Worm (Caenorhabditis elegans) whole organism, L1 larva: ENCODE data around the gene C05E4.15.
A peak's percentile ranks its signal among the peaks of the same experiment; 100 is the strongest.

Experiments used
- C04F5.9 ChIP-seq: sonication (generic microtip); optimal IDR thresholded peaks from 2 replicates; lab custom pipeline; 2016; ENCODE audit warnings: missing genetic modification characterization, missing compliant biosample characterization
- C16A3.4 ChIP-seq: fragments of 150-350 bp; optimal IDR thresholded peaks from 2 replicates; lab custom pipeline; 2014; ENCODE audit warnings: missing biosample characterization, missing genetic modification characterization
- alr-1 ChIP-seq: fragments of 200-800 bp; sonication (Bioruptor generic); optimal IDR thresholded peaks from 2 replicates; lab custom pipeline; 2018; ENCODE audit warnings: borderline replicate concordance, mild to moderate bottlenecking, missing genetic modification characterization, missing compliant biosample characterization
- aly-2 ChIP-seq: fragments of 150-350 bp; optimal IDR thresholded peaks from 2 replicates; lab custom pipeline; 2014; ENCODE audit warnings: missing biosample characterization, missing genetic modification characterization
- ama-1 ChIP-seq: fragments of 150-350 bp; optimal IDR thresholded peaks from 2 replicates; lab custom pipeline; 2014
- blmp-1 ChIP-seq: fragments of 150-350 bp; optimal IDR thresholded peaks from 2 replicates; lab custom pipeline; 2014; ENCODE audit warnings: missing biosample characterization, missing genetic modification characterization
- ceh-82 ChIP-seq, 3 experiments: fragments of 150-350 bp in 1 of 3; sonication (generic microtip) in 2 of 3; optimal IDR thresholded peaks; 2 replicates each; lab custom pipeline; 2014 to 2017; ENCODE audit warnings: missing biosample characterization in 3 of 3, missing genetic modification characterization in 3 of 3
- ceh-88 ChIP-seq: fragments of 200-800 bp; sonication (Bioruptor generic); IDR thresholded peaks from 2 replicates; pipeline ENCODE4 v1.3.6; 2022; ENCODE audit warnings: missing genetic modification characterization, missing compliant biosample characterization
- dsc-1 ChIP-seq: sonication (generic microtip); optimal IDR thresholded peaks from 2 replicates; lab custom pipeline; 2016; ENCODE audit warnings: mild to moderate bottlenecking, missing genetic modification characterization, missing compliant biosample characterization
- egl-13 ChIP-seq: sonication (generic microtip); optimal IDR thresholded peaks from 2 replicates; lab custom pipeline; 2016; ENCODE audit warnings: missing genotype, missing genetic modification reagents, missing genetic modification characterization, missing compliant biosample characterization
- egl-27 ChIP-seq, 2 experiments: fragments of 150-350 bp in 1 of 2; sonication (generic microtip); optimal IDR thresholded peaks; 3 replicates each; lab custom pipeline; 2017 to 2018; ENCODE audit warnings: missing biosample characterization in 2 of 2, missing genetic modification characterization in 2 of 2, missing genetic modification reagents in 2 of 2
- elt-2 ChIP-seq: sonication (generic microtip); optimal IDR thresholded peaks from 2 replicates; lab custom pipeline; 2016; ENCODE audit warnings: missing genetic modification characterization, mild to moderate bottlenecking, inconsistent platforms, missing compliant biosample characterization, missing genetic modification reagents
- elt-3 ChIP-seq, 6 experiments: fragments of 150-350 bp in 1 of 6; sonication (generic microtip); optimal IDR thresholded peaks; 2 replicates each; lab custom pipeline; 2017 to 2018; ENCODE audit warnings: missing biosample characterization in 6 of 6, missing genetic modification characterization in 6 of 6, inconsistent platforms in 1 of 6
- fos-1 ChIP-seq: fragments of 150-350 bp; optimal IDR thresholded peaks from 2 replicates; lab custom pipeline; 2014; ENCODE audit warnings: missing biosample characterization, missing genetic modification characterization
- grh-1 ChIP-seq: fragments of 200-800 bp; sonication (Bioruptor generic); IDR thresholded peaks from 2 replicates; pipeline ENCODE4 v1.3.6; 2022; ENCODE audit warnings: missing genetic modification reagents, missing genetic modification characterization, missing compliant biosample characterization
- hlh-4 ChIP-seq: sonication (generic microtip); optimal IDR thresholded peaks from 2 replicates; lab custom pipeline; 2016; ENCODE audit warnings: mild to moderate bottlenecking, missing genetic modification characterization, missing compliant biosample characterization
- hpl-2 ChIP-seq: fragments of 150-350 bp; optimal IDR thresholded peaks from 2 replicates; lab custom pipeline; 2014; ENCODE audit warnings: missing biosample characterization, missing genetic modification reagents, missing genetic modification characterization
- irx-1 ChIP-seq: sonication (generic microtip); optimal IDR thresholded peaks from 2 replicates; lab custom pipeline; 2016; ENCODE audit warnings: missing genetic modification characterization, missing compliant biosample characterization
- isw-1 ChIP-seq: fragments of 200-800 bp; sonication (Bioruptor generic); IDR thresholded peaks from 2 replicates; pipeline ENCODE4 v1.3.6; 2022; ENCODE audit warnings: missing genetic modification characterization, missing compliant biosample characterization
- jun-1 ChIP-seq: fragments of 150-350 bp; optimal IDR thresholded peaks from 2 replicates; lab custom pipeline; 2014; ENCODE audit warnings: missing biosample characterization, missing genetic modification reagents, missing genetic modification characterization
- lin-14 ChIP-seq: fragments of 200-800 bp; sonication (Bioruptor generic); optimal IDR thresholded peaks from 2 replicates; lab custom pipeline; 2018; ENCODE audit warnings: mild to moderate bottlenecking, missing genetic modification characterization, moderate library complexity, missing compliant biosample characterization
- lin-15B ChIP-seq: fragments of 150-350 bp; sonication (generic microtip); optimal IDR thresholded peaks from 3 replicates; lab custom pipeline; 2014; ENCODE audit warnings: missing biosample characterization, missing genetic modification characterization
- lin-35 ChIP-seq, 2 experiments: fragments of 150-350 bp; optimal IDR thresholded peaks; 2 replicates each; lab custom pipeline; 2014; ENCODE audit warnings: missing biosample characterization in 2 of 2, missing genetic modification characterization in 2 of 2, missing genetic modification reagents in 2 of 2
- lin-39 ChIP-seq: fragments of 150-350 bp; optimal IDR thresholded peaks from 2 replicates; lab custom pipeline; 2014; ENCODE audit warnings: missing biosample characterization, missing genetic modification reagents, missing genetic modification characterization
- lir-3 ChIP-seq: sonication (generic microtip); optimal IDR thresholded peaks from 2 replicates; lab custom pipeline; 2016; ENCODE audit warnings: mild to moderate bottlenecking, missing genetic modification characterization, moderate library complexity, missing compliant biosample characterization; ENCODE audit not compliant: poor library complexity
- mdl-1 ChIP-seq, 2 experiments: fragments of 150-350 bp; optimal IDR thresholded peaks; 2 replicates each; lab custom pipeline; 2014 to 2017; ENCODE audit warnings: missing biosample characterization in 2 of 2, missing genetic modification characterization in 2 of 2, inconsistent platforms in 1 of 2
- mef-2 ChIP-seq: fragments of 150-350 bp; optimal IDR thresholded peaks from 2 replicates; lab custom pipeline; 2014; ENCODE audit warnings: missing biosample characterization, missing genetic modification characterization
- mep-1 ChIP-seq: fragments of 150-350 bp; optimal IDR thresholded peaks from 2 replicates; lab custom pipeline; 2014; ENCODE audit warnings: missing biosample characterization, missing genetic modification characterization
- nhr-11 ChIP-seq: fragments of 150-350 bp; optimal IDR thresholded peaks from 2 replicates; lab custom pipeline; 2014; ENCODE audit warnings: missing biosample characterization, missing genetic modification characterization
- nhr-12 ChIP-seq: sonication (generic microtip); optimal IDR thresholded peaks from 2 replicates; lab custom pipeline; 2017; ENCODE audit warnings: missing biosample characterization, missing genetic modification characterization
- nhr-19 ChIP-seq: fragments of 200-800 bp; sonication (Bioruptor generic); conservative IDR thresholded peaks from 2 replicates; pipeline ENCODE4 v1.3.6; 2022; ENCODE audit warnings: missing genetic modification characterization, missing compliant biosample characterization
- nhr-20 ChIP-seq: sonication (generic microtip); optimal IDR thresholded peaks from 2 replicates; lab custom pipeline; 2016; ENCODE audit warnings: mild to moderate bottlenecking, missing genetic modification characterization, missing compliant biosample characterization
- nhr-237 ChIP-seq: fragments of 150-350 bp; optimal IDR thresholded peaks from 2 replicates; lab custom pipeline; 2014; ENCODE audit warnings: missing biosample characterization, missing genetic modification characterization
- nhr-47 ChIP-seq: sonication (generic microtip); optimal IDR thresholded peaks from 2 replicates; lab custom pipeline; 2016; ENCODE audit warnings: mild to moderate bottlenecking, missing genetic modification characterization, moderate library complexity, missing compliant biosample characterization
- nhr-77 ChIP-seq: fragments of 150-350 bp; optimal IDR thresholded peaks from 2 replicates; lab custom pipeline; 2014; ENCODE audit warnings: missing biosample characterization, missing genetic modification characterization
- nhr-84 ChIP-seq: sonication (generic microtip); optimal IDR thresholded peaks from 2 replicates; lab custom pipeline; 2017; ENCODE audit warnings: missing biosample characterization, missing genetic modification characterization
- nhr-90 ChIP-seq: sonication (generic microtip); optimal IDR thresholded peaks from 2 replicates; lab custom pipeline; 2016; ENCODE audit warnings: mild to moderate bottlenecking, missing genetic modification characterization, missing compliant biosample characterization; ENCODE audit not compliant: poor library complexity
- pag-3 ChIP-seq: sonication (generic microtip); optimal IDR thresholded peaks from 2 replicates; lab custom pipeline; 2017; ENCODE audit warnings: missing genetic modification characterization, mild to moderate bottlenecking, missing compliant biosample characterization, antibody characterized with exemption, borderline replicate concordance; ENCODE audit not compliant: insufficient read depth
- rnt-1 ChIP-seq: sonication (generic microtip); optimal IDR thresholded peaks from 2 replicates; lab custom pipeline; 2016; ENCODE audit warnings: mild to moderate bottlenecking, missing genetic modification characterization, moderate library complexity, missing compliant biosample characterization
- snu-23 ChIP-seq: sonication (generic microtip); optimal IDR thresholded peaks from 2 replicates; lab custom pipeline; 2016; ENCODE audit warnings: missing genetic modification characterization, missing compliant biosample characterization
- sup-37 ChIP-seq: fragments of 200-800 bp; sonication (Bioruptor generic); optimal IDR thresholded peaks from 2 replicates; lab custom pipeline; 2018; ENCODE audit warnings: mild to moderate bottlenecking, missing genetic modification characterization, missing compliant biosample characterization
- swsn-7 ChIP-seq: sonication (generic microtip); optimal IDR thresholded peaks from 2 replicates; lab custom pipeline; 2016; ENCODE audit warnings: missing genetic modification characterization, missing compliant biosample characterization
- tbx-2 ChIP-seq: sonication (generic microtip); optimal IDR thresholded peaks from 2 replicates; lab custom pipeline; 2016; ENCODE audit warnings: missing genetic modification characterization, missing compliant biosample characterization
- unc-30 ChIP-seq: sonication (generic microtip); optimal IDR thresholded peaks from 2 replicates; lab custom pipeline; 2017; ENCODE audit warnings: missing biosample characterization, missing genetic modification characterization
- unc-86 ChIP-seq: sonication (generic microtip); optimal IDR thresholded peaks from 2 replicates; lab custom pipeline; 2016; ENCODE audit warnings: missing genetic modification characterization, missing compliant biosample characterization
- unc-98 ChIP-seq: fragments of 200-800 bp; sonication (Bioruptor generic); IDR thresholded peaks from 2 replicates; pipeline ENCODE4 v1.3.6; 2022; ENCODE audit warnings: missing genetic modification characterization, missing compliant biosample characterization
- zip-4 ChIP-seq: fragments of 200-800 bp; sonication (Bioruptor generic); optimal IDR thresholded peaks from 2 replicates; lab custom pipeline; 2018; ENCODE audit warnings: mild to moderate bottlenecking, missing genetic modification characterization, moderate library complexity, missing compliant biosample characterization
- ztf-11 ChIP-seq, 2 experiments: sonication (generic microtip); optimal IDR thresholded peaks; 2 replicates each; lab custom pipeline; 2016 to 2017; ENCODE audit warnings: missing genetic modification characterization in 2 of 2, missing biosample characterization in 1 of 2, missing compliant biosample characterization in 1 of 2
- ztf-4 ChIP-seq: fragments of 150-350 bp; optimal IDR thresholded peaks from 2 replicates; lab custom pipeline; 2014; ENCODE audit warnings: missing biosample characterization, missing genetic modification characterization

Gene C05E4.15

ce11 chrV:724470-724890 is 36.7 kb downstream of the C05E4.15 start (continued):
- TF ChIP-seq elt-2 (tag; lab: Kevin White, UChicago) (peak; percentile 8), isw-1 (GFP tag; lab: Robert Waterston, UW) (no peak), unc-98 (GFP tag; lab: Robert Waterston, UW) (no peak), ztf-4 (tag; lab: Kevin White, UChicago) (no peak), lin-35 (GFP tag; optimal IDR thresholded peaks at IDR 0.05; lab: Kevin White, UChicago) (no peak), nhr-77 (tag; lab: Kevin White, UChicago) (no peak), ztf-11 (tag; optimal IDR thresholded peaks at IDR 0.05; lab: Kevin White, UChicago) (no peak)

ce11 chrV:723895-724352 is 37.2 kb downstream of the C05E4.15 start, which contains the start of gene fbxb-72:
Gene fbxb-72 (minus strand): TSS chrV:723952.
- TF ChIP-seq C16A3.4 (tag; lab: Kevin White, UChicago), result peak; percentile 92
- no peak for TF ChIP-seq egl-27 (tag; optimal IDR thresholded peaks at IDR 0.05; lab: Kevin White, UChicago)
- TF ChIP-seq elt-3 (tag; optimal IDR thresholded peaks at IDR 0.05; lab: Kevin White, UChicago), result peak in 2 of 6 experiments; percentile 12 to 20
- peak; percentile 7 for TF ChIP-seq swsn-7 (tag; lab: Kevin White, UChicago)
- no peak for TF ChIP-seq nhr-12 (tag; lab: Kevin White, UChicago)
- no peak for TF ChIP-seq isw-1 (GFP tag; lab: Robert Waterston, UW)
- TF ChIP-seq ama-1 (lab: Kevin White, UChicago), result peak; percentile 89
- no peak for TF ChIP-seq nhr-237 (tag; lab: Kevin White, UChicago)
- TF ChIP-seq lin-15B (tag; lab: Kevin White, UChicago), result no peak
- TF ChIP-seq grh-1 (GFP tag; lab: Robert Waterston, UW), result no peak
- TF ChIP-seq tbx-2, result peak; percentile 69
- peak; percentile 71 for TF ChIP-seq lin-14 (GFP tag; lab: Kevin White, UChicago)
- peak; percentile 70 for TF ChIP-seq nhr-19 (GFP tag; lab: Robert Waterston, UW)
- peak; percentile 37 for TF ChIP-seq lin-39 (tag; lab: Kevin White, UChicago)
- no peak for TF ChIP-seq fos-1 (tag; lab: Kevin White, UChicago)
- peak; percentile 78 for TF ChIP-seq snu-23 (GFP tag; lab: Kevin White, UChicago)
- peak; percentile 17 for TF ChIP-seq nhr-11 (tag; lab: Kevin White, UChicago)
- TF ChIP-seq hpl-2 (GFP tag; lab: Kevin White, UChicago), result peak; percentile 75
- no peak for TF ChIP-seq mef-2
- TF ChIP-seq aly-2 (tag; lab: Kevin White, UChicago), result peak; percentile 100
- peak; percentile 59 for TF ChIP-seq nhr-84 (tag; lab: Kevin White, UChicago)
- TF ChIP-seq ztf-11 (tag; optimal IDR thresholded peaks at IDR 0.05; lab: Kevin White, UChicago), result peak in 1 of 2 experiments; percentile 5
- no peak for TF ChIP-seq unc-86 (tag; lab: Kevin White, UChicago)
- TF ChIP-seq pag-3 (tag; lab: Kevin White, UChicago), result no peak
- peak; percentile 38; the same call in 1 of the 2 replicates for TF ChIP-seq ceh-88
- no peak for TF ChIP-seq egl-13 (tag; lab: Kevin White, UChicago)
- TF ChIP-seq nhr-90 (tag; lab: Kevin White, UChicago), result peak; percentile 76
- TF ChIP-seq jun-1 (tag; lab: Kevin White, UChicago), result peak; percentile 48
- no peak for TF ChIP-seq dsc-1 (tag; lab: Kevin White, UChicago)
- no peak for TF ChIP-seq nhr-77 (tag; lab: Kevin White, UChicago)
- peak; percentile 68 for TF ChIP-seq nhr-47
- TF ChIP-seq lir-3 (tag; lab: Kevin White, UChicago), result peak; percentile 47
- TF ChIP-seq irx-1 (tag; lab: Kevin White, UChicago), result peak; percentile 3
- peak; percentile 55 for TF ChIP-seq sup-37 (GFP tag; lab: Kevin White, UChicago)
- peak; percentile 60 for TF ChIP-seq elt-2 (tag; lab: Kevin White, UChicago)
- no peak for TF ChIP-seq ceh-82 (tag; optimal IDR thresholded peaks at IDR 0.05; lab: Kevin White, UChicago)
- TF ChIP-seq mdl-1 (tag; optimal IDR thresholded peaks at IDR 0.05; lab: Kevin White, UChicago), result no peak
- TF ChIP-seq C04F5.9 (tag; lab: Kevin White, UChicago), result peak; percentile 21
- peak; percentile 51 for TF ChIP-seq nhr-20 (tag; lab: Kevin White, UChicago)
- no peak for TF ChIP-seq unc-30
- peak; percentile 53 for TF ChIP-seq rnt-1 (tag; lab: Kevin White, UChicago)
- no peak for TF ChIP-seq alr-1 (tag; lab: Kevin White, UChicago)
- TF ChIP-seq unc-98 (GFP tag; lab: Robert Waterston, UW), result no peak
- peak; percentile 23 for TF ChIP-seq zip-4 (GFP tag; lab: Kevin White, UChicago)
- TF ChIP-seq hlh-4 (tag; lab: Kevin White, UChicago), result no peak
- peak; percentile 85 for TF ChIP-seq ztf-4 (tag; lab: Kevin White, UChicago)
- no peak for TF ChIP-seq mep-1 (tag; lab: Kevin White, UChicago)
- no peak for TF ChIP-seq blmp-1 (tag; lab: Kevin White, UChicago)
